Worm (Caenorhabditis elegans) whole organism, L3 larva: ENCODE data around the gene stn-2.

Experiments used
- ama-1 ChIP-seq: fragments of 150-350 bp; optimal IDR thresholded peaks from 2 replicates; lab custom pipeline; 2018
- ceh-28 ChIP-seq: fragments of 150-350 bp; optimal IDR thresholded peaks from 2 replicates; lab custom pipeline; 2014; ENCODE audit warnings: missing biosample characterization, missing genetic modification reagents, missing genetic modification characterization
- fkh-10 ChIP-seq: sonication (generic microtip); optimal IDR thresholded peaks from 2 replicates; lab custom pipeline; 2017; ENCODE audit warnings: missing biosample characterization, missing genetic modification reagents, missing genetic modification characterization
- fos-1 ChIP-seq: fragments of 150-350 bp; optimal IDR thresholded peaks from 2 replicates; lab custom pipeline; 2014; ENCODE audit warnings: missing biosample characterization, missing genetic modification characterization
- hmg-11 ChIP-seq: sonication (generic microtip); optimal IDR thresholded peaks from 2 replicates; lab custom pipeline; 2016; ENCODE audit warnings: missing genetic modification characterization, missing compliant biosample characterization
- lin-15B ChIP-seq: fragments of 150-350 bp; optimal IDR thresholded peaks from 2 replicates; lab custom pipeline; 2014; ENCODE audit warnings: missing biosample characterization, missing genetic modification characterization
- lin-39 ChIP-seq: fragments of 150-350 bp; optimal IDR thresholded peaks from 2 replicates; lab custom pipeline; 2018; ENCODE audit warnings: missing biosample characterization, missing genetic modification reagents, missing genetic modification characterization
- nhr-12 ChIP-seq: fragments of 150-350 bp; optimal IDR thresholded peaks from 2 replicates; lab custom pipeline; 2014; ENCODE audit warnings: missing biosample characterization, missing genetic modification characterization
- nhr-25 ChIP-seq: sonication (generic microtip); optimal IDR thresholded peaks from 2 replicates; lab custom pipeline; 2017; ENCODE audit warnings: missing biosample characterization, missing genetic modification characterization
- nhr-28 ChIP-seq: fragments of 150-350 bp; optimal IDR thresholded peaks from 2 replicates; lab custom pipeline; 2014; ENCODE audit warnings: missing biosample characterization, missing genetic modification characterization
- nhr-77 ChIP-seq: fragments of 150-350 bp; optimal IDR thresholded peaks from 2 replicates; lab custom pipeline; 2014; ENCODE audit warnings: missing biosample characterization, missing genetic modification characterization
- skn-1 ChIP-seq: fragments of 150-350 bp; optimal IDR thresholded peaks from 2 replicates; lab custom pipeline; 2014; ENCODE audit warnings: missing biosample characterization, missing genetic modification characterization
- unc-62 ChIP-seq: fragments of 150-350 bp; sonication (generic microtip); optimal IDR thresholded peaks from 4 replicates; lab custom pipeline; 2014; ENCODE audit warnings: missing biosample characterization, missing genetic modification reagents, missing genetic modification characterization
- ztf-4 ChIP-seq: fragments of 150-350 bp; optimal IDR thresholded peaks from 2 replicates; lab custom pipeline; 2014; ENCODE audit warnings: missing biosample characterization, missing genetic modification characterization

DNA sequence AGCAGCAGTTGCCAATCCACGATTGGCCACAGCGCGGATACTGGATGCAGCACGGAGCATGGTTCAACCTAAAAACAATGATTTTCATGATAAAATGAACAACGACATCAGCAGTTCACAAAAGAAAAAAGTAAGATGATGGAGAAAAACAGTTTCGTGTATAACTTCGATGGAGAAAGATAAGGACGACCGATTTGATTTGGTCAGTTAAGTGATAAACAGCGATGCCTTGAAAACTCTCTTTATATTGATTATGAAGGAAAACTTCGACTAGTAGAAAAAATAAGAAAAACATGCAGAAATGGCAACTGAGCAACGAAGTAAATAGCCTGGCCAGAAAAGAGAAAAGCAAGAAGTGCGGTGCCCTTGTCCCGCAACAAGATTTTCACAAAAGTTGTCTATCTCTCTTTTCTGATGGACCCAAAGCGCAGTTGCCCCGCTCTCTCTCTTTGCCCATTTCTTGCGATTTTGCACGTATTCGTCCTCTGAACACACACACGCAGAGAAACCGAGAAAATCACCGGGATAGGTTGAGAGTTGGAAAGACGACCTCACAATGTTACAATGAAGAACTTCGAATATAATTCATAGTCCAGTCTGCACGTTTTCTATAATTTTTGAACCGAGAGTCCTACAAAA, 19.4 kb downstream of the stn-2 start, which contains the start of gene pcca-1:
- peak; percentile 42 for TF ChIP-seq ceh-28 (tag; lab: Kevin White, UChicago)
- TF ChIP-seq lin-15B, result no peak
- TF ChIP-seq nhr-28 (tag; lab: Kevin White, UChicago), result no peak
- no peak for TF ChIP-seq hmg-11
- TF ChIP-seq nhr-25 (tag; lab: Kevin White, UChicago), result no peak
- TF ChIP-seq unc-62 (GFP tag; lab: Kevin White, UChicago), result no peak
- no peak for TF ChIP-seq ztf-4 (tag; lab: Kevin White, UChicago)
- TF ChIP-seq ama-1 (lab: Kevin White, UChicago), result no peak
- TF ChIP-seq nhr-12 (tag; lab: Kevin White, UChicago), result no peak
- TF ChIP-seq fos-1 (tag; lab: Kevin White, UChicago), result no peak
- no peak for TF ChIP-seq fkh-10 (GFP tag; lab: Kevin White, UChicago)
- no peak for TF ChIP-seq nhr-77 (tag; lab: Kevin White, UChicago)
- TF ChIP-seq lin-39 (tag; lab: Kevin White, UChicago), result peak; percentile 6
- TF ChIP-seq skn-1 (tag; lab: Kevin White, UChicago), result no peak
